Worm (Caenorhabditis elegans): ENCODE results near the gene H08J19.1.

ce11 chrX:15641380-15641779, 1.4 kb upstream of the H08J19.1 start:
- TF ChIP-seq pbrm-1 (GFP tag; IDR thresholded peaks at IDR 0.05) (no peak), somi-1 (GFP tag; optimal IDR thresholded peaks at IDR 0.05) (no peak), xnd-1 (tag; optimal IDR thresholded peaks at IDR 0.05) (no peak), aptf-3 (GFP tag; IDR thresholded peaks at IDR 0.05) (no peak)
